Worm (Caenorhabditis elegans): ENCODE data around the gene emg-1.

Gene emg-1

ce11 chrIII:10678971-10679370 lies 29.7 kb downstream of the emg-1 start, which contains the start of gene Y39A1A.16:
Y39A1A.16 (plus strand) TSS chrIII:10679271.
- TF ChIP-seq ceh-28 (tag; optimal IDR thresholded peaks at IDR 0.05) (no peak), unc-62 (GFP tag; optimal IDR thresholded peaks at IDR 0.05) (no peak), ama-1 (optimal IDR thresholded peaks at IDR 0.05) (no peak), mml-1 (tag; optimal IDR thresholded peaks at IDR 0.05) (no peak), nhr-77 (tag; optimal IDR thresholded peaks at IDR 0.05) (no peak)

- TF ChIP-seq egl-27 (tag; optimal IDR thresholded peaks at IDR 0.05) (no peak), nhr-11 (tag; optimal IDR thresholded peaks at IDR 0.05) (no peak), ZK546.5 (tag; optimal IDR thresholded peaks at IDR 0.05) (no peak), sea-2 (GFP tag; optimal IDR thresholded peaks at IDR 0.05) (no peak), lin-15B (tag; optimal IDR thresholded peaks at IDR 0.05) (no peak), fkh-2 (tag; optimal IDR thresholded peaks at IDR 0.05) (no peak), daf-12 (tag; optimal IDR thresholded peaks at IDR 0.05) (no peak), zag-1 (tag; optimal IDR thresholded peaks at IDR 0.05) (no peak), ceh-9 (tag; optimal IDR thresholded peaks at IDR 0.05) (no peak), ceh-82 (tag; optimal IDR thresholded peaks at IDR 0.05) (no peak)
Observed at ce11 chrIII:10689057-10689456, 39.7 kb downstream of the emg-1 start, which contains the start of gene Y39A1A.31. Y39A1A.31 (minus strand) TSS chrIII:10689157.

- TF ChIP-seq fkh-2 (tag; optimal IDR thresholded peaks at IDR 0.05) (no peak), R02D3.7 (tag; optimal IDR thresholded peaks at IDR 0.05) (no peak), elt-2 (tag; optimal IDR thresholded peaks at IDR 0.05) (no peak), mdl-1 (tag; optimal IDR thresholded peaks at IDR 0.05) (no peak), unc-62 (GFP tag; optimal IDR thresholded peaks at IDR 0.05) (no peak), elt-3 (tag; optimal IDR thresholded peaks at IDR 0.05) (no peak), nfya-1 (tag; optimal IDR thresholded peaks at IDR 0.05; ENCODE audit: insufficient read depth) (no peak), sea-2 (GFP tag; optimal IDR thresholded peaks at IDR 0.05) (no peak), nhr-77 (tag; optimal IDR thresholded peaks at IDR 0.05) (no peak), nhr-28 (tag; optimal IDR thresholded peaks at IDR 0.05) (no peak), pha-4 (tag; optimal IDR thresholded peaks at IDR 0.05) (no peak), nhr-237 (tag; optimal IDR thresholded peaks at IDR 0.05) (no peak), ceh-16 (tag; optimal IDR thresholded peaks at IDR 0.05) (no peak), lsy-12 (tag; optimal IDR thresholded peaks at IDR 0.05) (no peak), aly-2 (tag; optimal IDR thresholded peaks at IDR 0.05) (no peak), ceh-28 (tag; optimal IDR thresholded peaks at IDR 0.05) (no peak), lin-15B (tag; optimal IDR thresholded peaks at IDR 0.05) (no peak), nhr-43 (tag; optimal IDR thresholded peaks at IDR 0.05; ENCODE audit: poor library complexity, severe bottlenecking) (no peak), jun-1 (tag; optimal IDR thresholded peaks at IDR 0.05) (no peak)
Observed at ce11 chrIII:10691019-10691418, 41.7 kb downstream of the emg-1 start, which contains the start of gene Y39A1A.17. Y39A1A.17 (minus strand) TSS chrIII:10691119.

ce11 chrIII:10694294-10694693 lies 45.0 kb downstream of the emg-1 start, which contains the start of the genes Y39A1A.18 and fmo-3:
Y39A1A.18 (minus strand) TSS chrIII:10694485.
fmo-3 (plus strand) TSS chrIII:10694681.
- TF ChIP-seq elt-1 (tag; optimal IDR thresholded peaks at IDR 0.05) (no peak), nhr-28 (tag; optimal IDR thresholded peaks at IDR 0.05) (no peak)

ce11 chrIII:10700460-10700859 lies 51.1 kb downstream of the emg-1 start, which contains the start of gene Y39A1A.20:
Y39A1A.20 (minus strand) TSS chrIII:10700560.
- TF ChIP-seq elt-3 (tag; optimal IDR thresholded peaks at IDR 0.05) (no peak), mml-1 (tag; optimal IDR thresholded peaks at IDR 0.05) (no peak), elt-1 (tag; optimal IDR thresholded peaks at IDR 0.05) (no peak)

Data from whole organism, L3 larva.